Worm (Caenorhabditis elegans) whole organism, L1 larva: ENCODE data around the gene ptr-9.

Source experiments
- C04F5.9 ChIP-seq: sonication (generic microtip); optimal IDR thresholded peaks from 2 replicates; lab custom pipeline; 2016; ENCODE audit warnings: missing genetic modification characterization, missing compliant biosample characterization
- C34B4.2 ChIP-seq: sonication (generic microtip); optimal IDR thresholded peaks from 2 replicates; lab custom pipeline; 2017; ENCODE audit warnings: mild to moderate bottlenecking, missing genetic modification characterization, missing compliant biosample characterization
- F16B12.6 ChIP-seq: fragments of 150-350 bp; optimal IDR thresholded peaks from 2 replicates; lab custom pipeline; 2014; ENCODE audit warnings: missing biosample characterization, missing genetic modification characterization
- aha-1 ChIP-seq: fragments of 150-350 bp; optimal IDR thresholded peaks from 2 replicates; lab custom pipeline; 2014; ENCODE audit warnings: missing biosample characterization, missing genetic modification characterization
- ama-1 ChIP-seq: fragments of 150-350 bp; optimal IDR thresholded peaks from 2 replicates; lab custom pipeline; 2014
- blmp-1 ChIP-seq: fragments of 150-350 bp; optimal IDR thresholded peaks from 2 replicates; lab custom pipeline; 2014; ENCODE audit warnings: missing biosample characterization, missing genetic modification characterization
- ceh-8 ChIP-seq: fragments of 200-800 bp; sonication (Bioruptor generic); optimal IDR thresholded peaks from 2 replicates; lab custom pipeline; 2018; ENCODE audit warnings: mild to moderate bottlenecking, missing genetic modification characterization, moderate library complexity, missing compliant biosample characterization
- ceh-82 ChIP-seq, 3 experiments: fragments of 150-350 bp in 1 of 3; sonication (generic microtip) in 2 of 3; optimal IDR thresholded peaks; 2 replicates each; lab custom pipeline; 2014 to 2017; ENCODE audit warnings: missing biosample characterization in 3 of 3, missing genetic modification characterization in 3 of 3
- ces-1 ChIP-seq: fragments of 150-350 bp; optimal IDR thresholded peaks from 2 replicates; lab custom pipeline; 2014; ENCODE audit warnings: missing biosample characterization, missing genetic modification reagents, missing genetic modification characterization
- dpl-1 ChIP-seq, 3 experiments: fragments of 150-350 bp in 2 of 3; sonication (generic microtip) in 1 of 3; optimal IDR thresholded peaks; 2 replicates each; lab custom pipeline; 2014 to 2017; ENCODE audit warnings: missing biosample characterization in 3 of 3, missing genetic modification characterization in 3 of 3, missing genetic modification reagents in 3 of 3
- dsc-1 ChIP-seq: sonication (generic microtip); optimal IDR thresholded peaks from 2 replicates; lab custom pipeline; 2016; ENCODE audit warnings: mild to moderate bottlenecking, missing genetic modification characterization, missing compliant biosample characterization
- efl-1 ChIP-seq, 4 experiments: fragments of 150-350 bp; optimal IDR thresholded peaks in 3 of 4; peaks in 1 of 4; 1 replicate in 1 of 4; 2 replicates in 3 of 4; lab custom pipeline; 2014; ENCODE audit warnings: missing biosample characterization in 2 of 4, missing genetic modification characterization in 2 of 4, missing genetic modification reagents in 2 of 4
- efl-3 ChIP-seq: fragments of 200-800 bp; sonication (Bioruptor generic); optimal IDR thresholded peaks from 2 replicates; lab custom pipeline; 2018; ENCODE audit warnings: mild to moderate bottlenecking, missing genetic modification characterization, missing compliant biosample characterization
- egl-27 ChIP-seq, 2 experiments: fragments of 150-350 bp in 1 of 2; sonication (generic microtip); optimal IDR thresholded peaks; 3 replicates each; lab custom pipeline; 2017 to 2018; ENCODE audit warnings: missing biosample characterization in 2 of 2, missing genetic modification characterization in 2 of 2, missing genetic modification reagents in 2 of 2
- elt-2 ChIP-seq: sonication (generic microtip); optimal IDR thresholded peaks from 2 replicates; lab custom pipeline; 2016; ENCODE audit warnings: missing genetic modification characterization, mild to moderate bottlenecking, inconsistent platforms, missing compliant biosample characterization, missing genetic modification reagents
- elt-3 ChIP-seq, 6 experiments: fragments of 150-350 bp in 1 of 6; sonication (generic microtip); optimal IDR thresholded peaks; 2 replicates each; lab custom pipeline; 2017 to 2018; ENCODE audit warnings: missing biosample characterization in 6 of 6, missing genetic modification characterization in 6 of 6, inconsistent platforms in 1 of 6
- ets-5 ChIP-seq: fragments of 200-800 bp; sonication (Bioruptor generic); IDR thresholded peaks from 2 replicates; pipeline ENCODE4 v1.3.6; 2022; ENCODE audit warnings: missing genetic modification characterization, missing compliant biosample characterization
- fkh-10 ChIP-seq: sonication (generic microtip); optimal IDR thresholded peaks from 2 replicates; lab custom pipeline; 2017; ENCODE audit warnings: missing biosample characterization, missing genetic modification reagents, missing genetic modification characterization
- fkh-4 ChIP-seq: sonication (generic microtip); optimal IDR thresholded peaks from 2 replicates; lab custom pipeline; 2016; ENCODE audit warnings: missing compliant biosample characterization, missing genetic modification characterization, borderline replicate concordance
- fos-1 ChIP-seq: fragments of 150-350 bp; optimal IDR thresholded peaks from 2 replicates; lab custom pipeline; 2014; ENCODE audit warnings: missing biosample characterization, missing genetic modification characterization
- grh-1 ChIP-seq: fragments of 200-800 bp; sonication (Bioruptor generic); IDR thresholded peaks from 2 replicates; pipeline ENCODE4 v1.3.6; 2022; ENCODE audit warnings: missing genetic modification reagents, missing genetic modification characterization, missing compliant biosample characterization
- isw-1 ChIP-seq: fragments of 200-800 bp; sonication (Bioruptor generic); IDR thresholded peaks from 2 replicates; pipeline ENCODE4 v1.3.6; 2022; ENCODE audit warnings: missing genetic modification characterization, missing compliant biosample characterization
- lin-14 ChIP-seq: fragments of 200-800 bp; sonication (Bioruptor generic); optimal IDR thresholded peaks from 2 replicates; lab custom pipeline; 2018; ENCODE audit warnings: mild to moderate bottlenecking, missing genetic modification characterization, moderate library complexity, missing compliant biosample characterization
- lin-15B ChIP-seq: fragments of 150-350 bp; sonication (generic microtip); optimal IDR thresholded peaks from 3 replicates; lab custom pipeline; 2014; ENCODE audit warnings: missing biosample characterization, missing genetic modification characterization
- lin-35 ChIP-seq, 2 experiments: fragments of 150-350 bp; optimal IDR thresholded peaks; 2 replicates each; lab custom pipeline; 2014; ENCODE audit warnings: missing biosample characterization in 2 of 2, missing genetic modification characterization in 2 of 2, missing genetic modification reagents in 2 of 2
- lin-39 ChIP-seq: fragments of 150-350 bp; optimal IDR thresholded peaks from 2 replicates; lab custom pipeline; 2014; ENCODE audit warnings: missing biosample characterization, missing genetic modification reagents, missing genetic modification characterization
- lir-3 ChIP-seq: sonication (generic microtip); optimal IDR thresholded peaks from 2 replicates; lab custom pipeline; 2016; ENCODE audit warnings: mild to moderate bottlenecking, missing genetic modification characterization, moderate library complexity, missing compliant biosample characterization; ENCODE audit not compliant: poor library complexity
- lsy-2 ChIP-seq, 2 experiments: fragments of 150-350 bp; optimal IDR thresholded peaks; 2 replicates each; lab custom pipeline; 2014; ENCODE audit warnings: missing biosample characterization in 2 of 2, missing genetic modification characterization in 2 of 2
- mef-2 ChIP-seq: fragments of 150-350 bp; optimal IDR thresholded peaks from 2 replicates; lab custom pipeline; 2014; ENCODE audit warnings: missing biosample characterization, missing genetic modification characterization
- nhr-12 ChIP-seq: sonication (generic microtip); optimal IDR thresholded peaks from 2 replicates; lab custom pipeline; 2017; ENCODE audit warnings: missing biosample characterization, missing genetic modification characterization
- nhr-20 ChIP-seq: sonication (generic microtip); optimal IDR thresholded peaks from 2 replicates; lab custom pipeline; 2016; ENCODE audit warnings: mild to moderate bottlenecking, missing genetic modification characterization, missing compliant biosample characterization
- nhr-71 ChIP-seq: sonication (generic microtip); optimal IDR thresholded peaks from 2 replicates; lab custom pipeline; 2016; ENCODE audit warnings: mild to moderate bottlenecking, missing genetic modification characterization, moderate library complexity, missing compliant biosample characterization
- nhr-77 ChIP-seq: fragments of 150-350 bp; optimal IDR thresholded peaks from 2 replicates; lab custom pipeline; 2014; ENCODE audit warnings: missing biosample characterization, missing genetic modification characterization
- nhr-84 ChIP-seq: sonication (generic microtip); optimal IDR thresholded peaks from 2 replicates; lab custom pipeline; 2017; ENCODE audit warnings: missing biosample characterization, missing genetic modification characterization
- nhr-85 ChIP-seq: sonication (generic microtip); peaks from one replicate; lab custom pipeline; 2016; ENCODE audit warnings: missing genetic modification characterization, inconsistent platforms, missing compliant biosample characterization
- rnt-1 ChIP-seq: sonication (generic microtip); optimal IDR thresholded peaks from 2 replicates; lab custom pipeline; 2016; ENCODE audit warnings: mild to moderate bottlenecking, missing genetic modification characterization, moderate library complexity, missing compliant biosample characterization
- snu-23 ChIP-seq: sonication (generic microtip); optimal IDR thresholded peaks from 2 replicates; lab custom pipeline; 2016; ENCODE audit warnings: missing genetic modification characterization, missing compliant biosample characterization
- sox-4 ChIP-seq: sonication (generic microtip); optimal IDR thresholded peaks from 2 replicates; lab custom pipeline; 2016; ENCODE audit warnings: missing genetic modification characterization, missing compliant biosample characterization
- swsn-7 ChIP-seq: sonication (generic microtip); optimal IDR thresholded peaks from 2 replicates; lab custom pipeline; 2016; ENCODE audit warnings: missing genetic modification characterization, missing compliant biosample characterization
- tlp-1 ChIP-seq: fragments of 150-350 bp; optimal IDR thresholded peaks from 2 replicates; lab custom pipeline; 2014; ENCODE audit warnings: missing biosample characterization, missing genetic modification characterization
- unc-62 ChIP-seq: fragments of 150-350 bp; optimal IDR thresholded peaks from 2 replicates; lab custom pipeline; 2014; ENCODE audit warnings: missing biosample characterization, missing genetic modification reagents, missing genetic modification characterization
- vab-15 ChIP-seq: sonication (generic microtip); optimal IDR thresholded peaks from 2 replicates; lab custom pipeline; 2017; ENCODE audit warnings: missing genotype, mild to moderate bottlenecking, missing genetic modification characterization, missing compliant biosample characterization
- xbp-1 ChIP-seq: sonication (generic microtip); optimal IDR thresholded peaks from 2 replicates; lab custom pipeline; 2016; ENCODE audit warnings: missing genetic modification characterization, missing compliant biosample characterization
- zag-1 ChIP-seq: fragments of 150-350 bp; optimal IDR thresholded peaks from 2 replicates; lab custom pipeline; 2014; ENCODE audit warnings: missing biosample characterization, missing genetic modification characterization
- zip-4 ChIP-seq: fragments of 200-800 bp; sonication (Bioruptor generic); optimal IDR thresholded peaks from 2 replicates; lab custom pipeline; 2018; ENCODE audit warnings: mild to moderate bottlenecking, missing genetic modification characterization, moderate library complexity, missing compliant biosample characterization
- ztf-11 ChIP-seq, 2 experiments: sonication (generic microtip); optimal IDR thresholded peaks; 2 replicates each; lab custom pipeline; 2016 to 2017; ENCODE audit warnings: missing genetic modification characterization in 2 of 2, missing biosample characterization in 1 of 2, missing compliant biosample characterization in 1 of 2

ptr-9 gene

ce11 chrIII:9161553-9161952, at the start of gene ptr-9:
Gene ptr-9, minus strand, starts transcription at chrIII:9161653.
- TF ChIP-seq efl-3 (GFP tag; lab: Kevin White, UChicago) (no peak), blmp-1 (tag; lab: Kevin White, UChicago) (peak; percentile 35)

ce11 chrIII:9206185-9206584, 44.7 kb upstream of the ptr-9 start, which contains the start of gene ZC84.1:
Gene ZC84.1, minus strand, starts transcription at chrIII:9206285.
- TF ChIP-seq nhr-20 (tag; lab: Kevin White, UChicago): no peak
- no peak for TF ChIP-seq grh-1 (GFP tag; lab: Robert Waterston, UW)
- TF ChIP-seq xbp-1: no peak
- TF ChIP-seq lir-3 (tag; lab: Kevin White, UChicago): no peak
- no peak for TF ChIP-seq F16B12.6 (tag; lab: Kevin White, UChicago)
- TF ChIP-seq swsn-7 (tag; lab: Kevin White, UChicago): no peak
- no peak for TF ChIP-seq ceh-8 (GFP tag; lab: Kevin White, UChicago)
- TF ChIP-seq fkh-10: no peak
- TF ChIP-seq efl-1 (optimal IDR thresholded peaks at IDR 0.05; lab: Kevin White, UChicago): no peak
- TF ChIP-seq efl-1 (GFP tag; optimal IDR thresholded peaks at IDR 0.05 in 1 of 2; lab: Kevin White, UChicago): no peak
- TF ChIP-seq efl-3 (GFP tag; lab: Kevin White, UChicago): no peak
- no peak for TF ChIP-seq nhr-12 (tag; lab: Kevin White, UChicago)
- no peak for TF ChIP-seq sox-4 (tag; lab: Kevin White, UChicago)
- no peak for TF ChIP-seq lin-39 (tag; lab: Kevin White, UChicago)
- no peak for TF ChIP-seq nhr-77 (tag; lab: Kevin White, UChicago)
- TF ChIP-seq, all 84 proteins: peak for 0

- TF ChIP-seq ama-1 (no peak), aha-1 (tag; lab: Kevin White, UChicago) (no peak), snu-23 (no peak), dpl-1 (GFP tag; optimal IDR thresholded peaks at IDR 0.05; lab: Kevin White, UChicago) (no peak), tlp-1 (no peak), fkh-4 (tag; lab: Kevin White, UChicago) (no peak), C34B4.2 (tag; lab: Kevin White, UChicago) (no peak), ces-1 (GFP tag; lab: Kevin White, UChicago) (no peak), fkh-10 (no peak), unc-62 (no peak), nhr-71 (tag; lab: Kevin White, UChicago) (no peak), zip-4 (no peak), lsy-2 (tag; optimal IDR thresholded peaks at IDR 0.05; lab: Kevin White, UChicago) (no peak), egl-27 (tag; optimal IDR thresholded peaks at IDR 0.05; lab: Kevin White, UChicago) (no peak), lin-14 (GFP tag; lab: Kevin White, UChicago) (no peak), sox-4 (tag; lab: Kevin White, UChicago) (no peak), zag-1 (tag; lab: Kevin White, UChicago) (no peak), dsc-1 (tag; lab: Kevin White, UChicago) (no peak), nhr-85 (no peak)
Measured at ce11 chrIII:9201977-9202376, 40.5 kb upstream of the ptr-9 start.

- TF ChIP-seq egl-27 (tag; optimal IDR thresholded peaks at IDR 0.05; lab: Kevin White, UChicago) (no peak), elt-2 (tag; lab: Kevin White, UChicago) (no peak), fos-1 (tag; lab: Kevin White, UChicago) (no peak), ets-5 (GFP tag; lab: Robert Waterston, UW) (no peak), lin-35 (GFP tag; optimal IDR thresholded peaks at IDR 0.05; lab: Kevin White, UChicago) (no peak), tlp-1 (no peak), isw-1 (GFP tag; lab: Robert Waterston, UW) (no peak), lin-15B (tag; lab: Kevin White, UChicago) (no peak), nhr-84 (no peak), ztf-11 (tag; optimal IDR thresholded peaks at IDR 0.05; lab: Kevin White, UChicago) (no peak), ceh-8 (GFP tag; lab: Kevin White, UChicago) (no peak), elt-3 (tag; optimal IDR thresholded peaks at IDR 0.05; lab: Kevin White, UChicago) (no peak), C04F5.9 (tag; lab: Kevin White, UChicago) (no peak), vab-15 (no peak), ceh-82 (tag; optimal IDR thresholded peaks at IDR 0.05; lab: Kevin White, UChicago) (no peak), rnt-1 (tag; lab: Kevin White, UChicago) (no peak), mef-2 (tag; lab: Kevin White, UChicago) (no peak), zip-4 (no peak), grh-1 (GFP tag; lab: Robert Waterston, UW) (no peak), nhr-85 (no peak)
Measured at ce11 chrIII:9199605-9200004, 38.2 kb upstream of the ptr-9 start, which contains the start of gene ZC84.6. Gene ZC84.6, minus strand, starts transcription at chrIII:9199705.
